Worm (Caenorhabditis elegans): ENCODE data around the gene Y77E11A.7.

Y77E11A.7 gene

ce11 chrIV:1437625-1438024 is 18.0 kb upstream of the Y77E11A.7 start:
- no peak for TF ChIP-seq unc-62 (GFP tag; optimal IDR thresholded peaks at IDR 0.05)
- TF ChIP-seq nhr-12 (tag; optimal IDR thresholded peaks at IDR 0.05) = no peak
- no peak for TF ChIP-seq nhr-6 (tag; optimal IDR thresholded peaks at IDR 0.05)
- no peak for TF ChIP-seq alr-1 (tag; optimal IDR thresholded peaks at IDR 0.05)
- TF ChIP-seq blmp-1 (tag; optimal IDR thresholded peaks at IDR 0.05; ENCODE audit: insufficient read depth) = no peak
- TF ChIP-seq ztf-4 (tag; optimal IDR thresholded peaks at IDR 0.05) = no peak
- no peak for TF ChIP-seq ztf-11 (tag; optimal IDR thresholded peaks at IDR 0.05)
- TF ChIP-seq lsy-2 (tag; optimal IDR thresholded peaks at IDR 0.05) = no peak
- no peak for TF ChIP-seq Y55F3AM.14 (GFP tag; optimal IDR thresholded peaks at IDR 0.05)
- no peak for TF ChIP-seq fos-1 (tag; optimal IDR thresholded peaks at IDR 0.05)
- no peak for TF ChIP-seq mbf-1 (tag; optimal IDR thresholded peaks at IDR 0.05)
- TF ChIP-seq nhr-25 (tag; optimal IDR thresholded peaks at IDR 0.05) = no peak

- no peak for TF ChIP-seq skn-1 (tag; optimal IDR thresholded peaks at IDR 0.05)
Measured at ce11 chrIV:1435159-1435558, 15.5 kb upstream of the Y77E11A.7 start.

DNA sequence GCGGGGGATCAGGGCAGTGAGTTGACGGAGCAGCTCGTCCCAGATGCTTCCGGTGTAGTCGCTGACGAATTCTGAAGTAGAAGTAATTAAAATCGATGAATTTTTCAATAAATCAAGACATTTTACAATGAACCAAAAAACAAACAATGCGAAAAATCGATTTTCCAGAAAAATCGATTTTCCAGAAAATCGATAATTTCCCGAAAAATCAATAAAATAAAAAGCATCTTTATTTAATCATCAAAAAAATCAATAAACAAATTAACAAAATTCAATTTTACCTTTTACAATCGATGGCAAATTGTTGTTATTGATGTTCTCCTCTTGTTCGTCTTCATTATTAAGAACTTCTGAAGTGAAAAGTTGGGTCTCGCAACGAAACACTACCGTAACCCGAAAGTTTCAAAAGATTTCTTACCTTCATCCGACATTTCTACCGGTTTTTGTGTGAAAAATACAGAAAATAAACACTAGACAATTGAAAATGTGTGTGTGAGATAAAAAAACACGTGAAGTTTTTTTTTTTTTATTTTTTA is 15.0 kb upstream of the Y77E11A.7 start, which contains the start of gene clp-6:
TSS of gene clp-6 (minus strand) at position 486 of the 536 bp plus-strand sequence.
- TF ChIP-seq lin-11 (tag; optimal IDR thresholded peaks at IDR 0.05) = no peak
- no peak for TF ChIP-seq mbf-1 (tag; optimal IDR thresholded peaks at IDR 0.05)
- TF ChIP-seq gmeb-1 (tag; optimal IDR thresholded peaks at IDR 0.05) = no peak
- no peak for TF ChIP-seq snpc-4 (tag; optimal IDR thresholded peaks at IDR 0.05)
- no peak for TF ChIP-seq nhr-6 (tag; optimal IDR thresholded peaks at IDR 0.05)
- TF ChIP-seq unc-39 (tag; optimal IDR thresholded peaks at IDR 0.05) = no peak
- TF ChIP-seq R02D3.7 (tag; optimal IDR thresholded peaks at IDR 0.05) = no peak
- no peak for TF ChIP-seq alr-1 (tag; optimal IDR thresholded peaks at IDR 0.05)
- no peak for TF ChIP-seq fos-1 (tag; optimal IDR thresholded peaks at IDR 0.05)
- TF ChIP-seq ztf-11 (tag; optimal IDR thresholded peaks at IDR 0.05) = no peak
- no peak for TF ChIP-seq skn-1 (tag; optimal IDR thresholded peaks at IDR 0.05)
- no peak for TF ChIP-seq nhr-25 (tag; optimal IDR thresholded peaks at IDR 0.05)

DNA sequence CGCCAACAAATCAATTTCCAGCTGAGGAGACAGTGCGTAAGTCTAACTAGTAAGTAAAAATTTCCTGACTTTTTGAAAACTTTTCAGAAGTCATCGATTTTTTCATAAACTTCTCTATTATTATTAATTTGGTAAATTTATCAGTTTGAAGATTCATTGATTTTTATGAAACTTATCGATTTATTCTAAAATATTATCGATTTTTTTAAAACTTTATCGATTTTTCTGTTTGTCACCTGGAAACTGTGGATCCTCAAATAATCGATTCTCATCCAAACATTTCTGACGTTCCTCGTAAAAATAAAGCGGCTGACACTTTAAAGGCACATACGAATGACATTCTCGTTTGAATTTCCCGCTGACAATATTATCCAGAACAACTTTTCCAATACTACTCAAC is 14.3 kb upstream of the Y77E11A.7 start:
- TF ChIP-seq lin-13 (GFP tag; optimal IDR thresholded peaks at IDR 0.05) = no peak
- TF ChIP-seq nhr-77 (tag; optimal IDR thresholded peaks at IDR 0.05) = no peak
- no peak for TF ChIP-seq zag-1 (tag; optimal IDR thresholded peaks at IDR 0.05)
- TF ChIP-seq unc-55 (GFP tag; optimal IDR thresholded peaks at IDR 0.05) = no peak
- TF ChIP-seq peb-1 (tag; optimal IDR thresholded peaks at IDR 0.05) = no peak
- TF ChIP-seq nhr-237 (tag; optimal IDR thresholded peaks at IDR 0.05) = no peak
- TF ChIP-seq gmeb-1 (tag; optimal IDR thresholded peaks at IDR 0.05) = no peak
- no peak for TF ChIP-seq nhr-12 (tag; optimal IDR thresholded peaks at IDR 0.05)
- TF ChIP-seq sma-3 (GFP tag; optimal IDR thresholded peaks at IDR 0.05) = no peak
- no peak for TF ChIP-seq elt-1 (tag; optimal IDR thresholded peaks at IDR 0.05)
- TF ChIP-seq ceh-82 (tag; optimal IDR thresholded peaks at IDR 0.05) = no peak

ce11 chrIV:1430261-1430660 is 10.6 kb upstream of the Y77E11A.7 start, which contains the start of gene Y77E11A.23:
TSS of gene Y77E11A.23 (minus strand) at chrIV:1430367.
- TF ChIP-seq nhr-23 (tag; optimal IDR thresholded peaks at IDR 0.05) (no peak), alr-1 (tag; optimal IDR thresholded peaks at IDR 0.05) (no peak), ceh-16 (tag; optimal IDR thresholded peaks at IDR 0.05) (no peak), skn-1 (tag; optimal IDR thresholded peaks at IDR 0.05) (no peak), mab-5 (tag; optimal IDR thresholded peaks at IDR 0.05) (no peak), ama-1 (optimal IDR thresholded peaks at IDR 0.05) (no peak), ZK546.5 (tag; optimal IDR thresholded peaks at IDR 0.05) (no peak), lin-13 (GFP tag; optimal IDR thresholded peaks at IDR 0.05) (no peak), ztf-11 (tag; optimal IDR thresholded peaks at IDR 0.05) (no peak), unc-55 (GFP tag; optimal IDR thresholded peaks at IDR 0.05) (no peak), elt-3 (tag; optimal IDR thresholded peaks at IDR 0.05) (no peak), gmeb-1 (tag; optimal IDR thresholded peaks at IDR 0.05) (no peak), dmd-4 (tag; optimal IDR thresholded peaks at IDR 0.05) (no peak), unc-62 (GFP tag; optimal IDR thresholded peaks at IDR 0.05) (no peak)

DNA sequence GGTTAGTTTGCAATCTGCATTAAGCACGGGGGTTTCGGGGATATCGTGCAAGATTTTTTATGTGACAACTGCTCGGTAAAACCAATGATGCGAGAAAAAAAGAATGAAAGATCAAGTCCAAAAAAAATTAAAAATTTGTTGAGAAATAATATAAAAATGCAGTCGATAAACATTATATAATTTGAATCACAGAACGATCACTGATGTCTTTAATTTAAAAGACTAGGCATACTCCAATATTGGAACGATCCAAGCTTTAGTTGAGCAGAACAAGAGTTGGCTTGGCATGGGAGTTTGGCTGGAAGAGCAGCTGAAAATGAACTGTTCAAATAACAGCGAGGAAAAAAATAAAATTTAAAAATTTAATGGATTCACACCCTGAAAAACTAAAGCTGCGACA is 7.6 kb upstream of the Y77E11A.7 start, which contains the start of gene clec-171:
TSS of gene clec-171 (minus strand) at position 101 of the 400 bp plus-strand sequence.
- TF ChIP-seq nhr-12 (tag; optimal IDR thresholded peaks at IDR 0.05) = no peak
- TF ChIP-seq peb-1 (tag; optimal IDR thresholded peaks at IDR 0.05) = no peak
- no peak for TF ChIP-seq sem-4 (tag; optimal IDR thresholded peaks at IDR 0.05)
- no peak for TF ChIP-seq aly-2 (tag; optimal IDR thresholded peaks at IDR 0.05)
- TF ChIP-seq unc-62 (GFP tag; optimal IDR thresholded peaks at IDR 0.05) = no peak
- no peak for TF ChIP-seq nhr-11 (tag; optimal IDR thresholded peaks at IDR 0.05)
- TF ChIP-seq lin-39 (tag; optimal IDR thresholded peaks at IDR 0.05) = no peak
- no peak for TF ChIP-seq zag-1 (tag; optimal IDR thresholded peaks at IDR 0.05)
- no peak for TF ChIP-seq C34F6.9 (tag; optimal IDR thresholded peaks at IDR 0.05)
- no peak for TF ChIP-seq mab-5 (tag; optimal IDR thresholded peaks at IDR 0.05)
- TF ChIP-seq snpc-4 (tag; optimal IDR thresholded peaks at IDR 0.05) = no peak
- no peak for TF ChIP-seq ZK546.5 (tag; optimal IDR thresholded peaks at IDR 0.05)
- no peak for TF ChIP-seq gmeb-1 (tag; optimal IDR thresholded peaks at IDR 0.05)
- no peak for TF ChIP-seq lsy-2 (tag; optimal IDR thresholded peaks at IDR 0.05)
- no peak for TF ChIP-seq egl-27 (tag; optimal IDR thresholded peaks at IDR 0.05)
